Worm (Caenorhabditis elegans) whole organism, young adult: ENCODE results near the gene srx-29.

Experiments
- B0019.2 ChIP-seq: fragments of 200-800 bp; sonication (Bioruptor generic); conservative IDR thresholded peaks from 2 replicates; pipeline ENCODE4 v1.3.6; 2022; ENCODE audit warnings: missing genetic modification reagents, missing genetic modification characterization, missing compliant biosample characterization
- B0035.1 ChIP-seq: sonication (generic microtip); optimal IDR thresholded peaks from 2 replicates; lab custom pipeline; 2016; ENCODE audit warnings: missing genetic modification characterization, mild to moderate bottlenecking, missing compliant biosample characterization, missing genotype, missing genetic modification reagents
- F33H1.4 ChIP-seq: fragments of 200-800 bp; sonication (Bioruptor generic); IDR thresholded peaks from 2 replicates; pipeline ENCODE4 v1.3.6; 2022; ENCODE audit warnings: missing genetic modification reagents, missing genetic modification characterization, missing compliant biosample characterization
- F37B4.10 ChIP-seq: fragments of 200-800 bp; sonication (Bioruptor generic); IDR thresholded peaks from 2 replicates; pipeline ENCODE4 v1.3.6; 2022; ENCODE audit warnings: missing genetic modification characterization, missing compliant biosample characterization
- F49E8.2 ChIP-seq: sonication (generic microtip); optimal IDR thresholded peaks from 3 replicates; lab custom pipeline; 2017; ENCODE audit warnings: missing genetic modification characterization, mild to moderate bottlenecking, missing compliant biosample characterization, antibody characterized with exemption, moderate library complexity; ENCODE audit not compliant: insufficient read depth
- F57C9.4 ChIP-seq: sonication (generic microtip); optimal IDR thresholded peaks from 2 replicates; lab custom pipeline; 2017; ENCODE audit warnings: mild to moderate bottlenecking, missing genetic modification characterization, missing compliant biosample characterization
- K11D2.4 ChIP-seq: fragments of 200-800 bp; sonication (Bioruptor generic); IDR thresholded peaks from 2 replicates; pipeline ENCODE4 v1.3.6; 2022; ENCODE audit warnings: missing genetic modification reagents, missing genetic modification characterization, missing compliant biosample characterization
- Y53F4B.3 ChIP-seq: fragments of 200-800 bp; sonication (Bioruptor generic); IDR thresholded peaks from 2 replicates; pipeline ENCODE4 v1.3.6; 2022; ENCODE audit warnings: missing genetic modification reagents, missing genetic modification characterization, missing compliant biosample characterization
- Y95B8A.8 ChIP-seq: fragments of 200-800 bp; sonication (Bioruptor generic); IDR thresholded peaks from 2 replicates; pipeline ENCODE4 v1.3.6; 2022; ENCODE audit warnings: missing genetic modification reagents, missing genetic modification characterization, missing compliant biosample characterization
- akir-1 ChIP-seq: fragments of 200-800 bp; sonication (Bioruptor generic); optimal IDR thresholded peaks from 2 replicates; lab custom pipeline; 2018; ENCODE audit warnings: mild to moderate bottlenecking, missing genetic modification characterization, moderate library complexity, missing compliant biosample characterization
- aptf-2 ChIP-seq: fragments of 200-800 bp; sonication (Bioruptor generic); conservative IDR thresholded peaks from 2 replicates; pipeline ENCODE4 v1.3.6; 2022; ENCODE audit warnings: missing genetic modification reagents, missing genetic modification characterization, missing compliant biosample characterization
- aptf-3 ChIP-seq: fragments of 200-800 bp; sonication (Bioruptor generic); IDR thresholded peaks from 2 replicates; pipeline ENCODE4 v1.3.6; 2022; ENCODE audit warnings: missing genetic modification characterization, missing compliant biosample characterization
- athp-1 ChIP-seq: sonication (generic microtip); optimal IDR thresholded peaks from 2 replicates; lab custom pipeline; 2017; ENCODE audit warnings: mild to moderate bottlenecking, missing genetic modification characterization, missing compliant biosample characterization
- attf-6 ChIP-seq: fragments of 200-800 bp; sonication (Bioruptor generic); IDR thresholded peaks from 2 replicates; pipeline ENCODE4 v1.3.6; 2022; ENCODE audit warnings: missing genetic modification reagents, missing genetic modification characterization, missing compliant biosample characterization
- cebp-1 ChIP-seq, 2 experiments: fragments of 200-800 bp in 1 of 2; sonication (Bioruptor generic) in 1 of 2; sonication (generic microtip) in 1 of 2; IDR thresholded peaks in 1 of 2; optimal IDR thresholded peaks in 1 of 2; 2 replicates each; pipeline versions ENCODE4 v1.3.6 to Lab custom; 2017 to 2022; ENCODE audit warnings: missing compliant biosample characterization in 2 of 2, missing genetic modification characterization in 2 of 2, mild to moderate bottlenecking in 1 of 2, missing genetic modification reagents in 1 of 2, moderate library complexity in 1 of 2
- ceh-79 ChIP-seq: sonication (generic microtip); optimal IDR thresholded peaks from 2 replicates; lab custom pipeline; 2017; ENCODE audit warnings: mild to moderate bottlenecking, missing genetic modification characterization, missing compliant biosample characterization
- die-1 ChIP-seq: sonication (generic microtip); optimal IDR thresholded peaks from 2 replicates; lab custom pipeline; 2016; ENCODE audit warnings: missing genotype, mild to moderate bottlenecking, missing genetic modification characterization, missing compliant biosample characterization
- him-1 ChIP-seq: sonication (generic microtip); optimal IDR thresholded peaks from 2 replicates; lab custom pipeline; 2016; ENCODE audit warnings: missing genotype, missing genetic modification reagents, missing genetic modification characterization, missing compliant biosample characterization
- lin-26 ChIP-seq: fragments of 200-800 bp; sonication (Bioruptor generic); IDR thresholded peaks from 2 replicates; pipeline ENCODE4 v1.3.6; 2022; ENCODE audit warnings: missing genetic modification reagents, missing genetic modification characterization, missing compliant biosample characterization
- lin-54 ChIP-seq: fragments of 200-800 bp; sonication (Bioruptor generic); optimal IDR thresholded peaks from 2 replicates; lab custom pipeline; 2018; ENCODE audit warnings: mild to moderate bottlenecking, missing genetic modification characterization, missing compliant biosample characterization
- lir-1 ChIP-seq: fragments of 200-800 bp; sonication (Bioruptor generic); conservative IDR thresholded peaks from 2 replicates; pipeline ENCODE4 v1.3.6; 2022; ENCODE audit warnings: missing genetic modification reagents, missing genetic modification characterization, missing compliant biosample characterization
- madf-10 ChIP-seq: sonication (generic microtip); optimal IDR thresholded peaks from 2 replicates; lab custom pipeline; 2016; ENCODE audit warnings: mild to moderate bottlenecking, missing genetic modification characterization, missing compliant biosample characterization
- madf-6 ChIP-seq: fragments of 200-800 bp; sonication (Bioruptor generic); IDR thresholded peaks from 2 replicates; pipeline ENCODE4 v1.3.6; 2022; ENCODE audit warnings: missing genetic modification reagents, missing genetic modification characterization, missing compliant biosample characterization
- nhr-120 ChIP-seq: fragments of 200-800 bp; sonication (Bioruptor generic); IDR thresholded peaks from 2 replicates; pipeline ENCODE4 v1.3.6; 2022; ENCODE audit warnings: missing genetic modification characterization, missing compliant biosample characterization
- nhr-90 ChIP-seq: sonication (generic microtip); optimal IDR thresholded peaks from 2 replicates; lab custom pipeline; 2016; ENCODE audit warnings: missing genotype, mild to moderate bottlenecking, missing genetic modification characterization, missing compliant biosample characterization
- pha-4 ChIP-seq: fragments of 150-350 bp; sonication (generic microtip); optimal IDR thresholded peaks from 2 replicates; lab custom pipeline; 2014; ENCODE audit warnings: missing biosample characterization, missing genetic modification reagents, missing genetic modification characterization
- rcor-1 ChIP-seq: fragments of 200-800 bp; sonication (Bioruptor generic); IDR thresholded peaks from 2 replicates; pipeline ENCODE4 v1.3.6; 2022; ENCODE audit warnings: missing genetic modification reagents, missing genetic modification characterization, missing compliant biosample characterization
- rec-8 ChIP-seq, 2 experiments: sonication (generic microtip); optimal IDR thresholded peaks; 2 replicates each; lab custom pipeline; 2016; ENCODE audit warnings: mild to moderate bottlenecking in 2 of 2, missing genetic modification characterization in 2 of 2, missing genetic modification reagents in 2 of 2, missing genotype in 2 of 2, missing biosample characterization in 1 of 2, missing compliant biosample characterization in 1 of 2, moderate library complexity in 1 of 2
- sea-2 ChIP-seq: fragments of 200-800 bp; sonication (Bioruptor generic); IDR thresholded peaks from 2 replicates; pipeline ENCODE4 v1.3.6; 2022; ENCODE audit warnings: missing genetic modification characterization, missing compliant biosample characterization
- snpc-1.3 ChIP-seq: sonication (generic microtip); optimal IDR thresholded peaks from 2 replicates; lab custom pipeline; 2017; ENCODE audit warnings: missing genetic modification characterization, mild to moderate bottlenecking, missing compliant biosample characterization, antibody characterized with exemption, moderate library complexity, missing genotype, missing genetic modification reagents; ENCODE audit not compliant: insufficient read depth
- snpc-3.4 ChIP-seq: sonication (generic microtip); optimal IDR thresholded peaks from 2 replicates; lab custom pipeline; 2017; ENCODE audit warnings: missing genetic modification characterization, mild to moderate bottlenecking, missing compliant biosample characterization, antibody characterized with exemption, moderate library complexity, missing genotype, missing genetic modification reagents
- snpc-4 ChIP-seq, 5 experiments: fragments of 150-350 bp in 1 of 5; sonication (generic microtip) in 4 of 5; optimal IDR thresholded peaks; 2 replicates each; lab custom pipeline; 2014 to 2018; ENCODE audit warnings: missing genetic modification characterization in 5 of 5, missing biosample characterization in 3 of 5, antibody characterized with exemption in 2 of 5, mild to moderate bottlenecking in 2 of 5, missing compliant biosample characterization in 2 of 5, missing genotype in 2 of 5, moderate library complexity in 2 of 5, missing genetic modification reagents in 1 of 5
- somi-1 ChIP-seq: fragments of 200-800 bp; sonication (Bioruptor generic); optimal IDR thresholded peaks from 2 replicates; lab custom pipeline; 2018; ENCODE audit warnings: mild to moderate bottlenecking, missing genetic modification characterization, missing compliant biosample characterization
- sptf-2 ChIP-seq: fragments of 200-800 bp; sonication (Bioruptor generic); optimal IDR thresholded peaks from 2 replicates; lab custom pipeline; 2018; ENCODE audit warnings: mild to moderate bottlenecking, missing genetic modification characterization, missing compliant biosample characterization
- tbp1 ChIP-seq: fragments of 200-800 bp; sonication (Bioruptor generic); optimal IDR thresholded peaks from 2 replicates; lab custom pipeline; 2018; ENCODE audit warnings: mild to moderate bottlenecking, missing genetic modification characterization, missing compliant biosample characterization
- tbx-9 ChIP-seq: sonication (generic microtip); optimal IDR thresholded peaks from 2 replicates; lab custom pipeline; 2016; ENCODE audit warnings: borderline replicate concordance, missing genetic modification characterization, inconsistent platforms, missing compliant biosample characterization
- xnd-1 ChIP-seq: sonication (generic microtip); optimal IDR thresholded peaks from 2 replicates; lab custom pipeline; 2016; ENCODE audit warnings: missing genotype, missing genetic modification reagents, missing genetic modification characterization, missing compliant biosample characterization
- ztf-25 ChIP-seq: fragments of 200-800 bp; sonication (Bioruptor generic); IDR thresholded peaks from 2 replicates; pipeline ENCODE4 v1.3.6; 2022; ENCODE audit warnings: missing genetic modification reagents, missing genetic modification characterization, missing compliant biosample characterization
- ztf-26 ChIP-seq: sonication (generic microtip); optimal IDR thresholded peaks from 2 replicates; lab custom pipeline; 2017; ENCODE audit warnings: missing genetic modification characterization, missing compliant biosample characterization
- ztf-6 ChIP-seq: fragments of 200-800 bp; sonication (Bioruptor generic); IDR thresholded peaks from 2 replicates; pipeline ENCODE4 v1.3.6; 2022; ENCODE audit warnings: missing genetic modification reagents, missing genetic modification characterization, missing compliant biosample characterization

The srx-29 gene

ce11 chrV:15710401-15710800 lies 12.4 kb upstream of the srx-29 start, which contains the start of gene Y6E2A.1:
TSS of gene Y6E2A.1 (minus strand) at chrV:15710501.
- TF ChIP-seq rec-8 (tag; optimal IDR thresholded peaks at IDR 0.05; lab: Kevin White, UChicago) (no peak), lin-54 (no peak), F49E8.2 (tag; lab: Kevin White, UChicago) (no peak), snpc-3.4 (tag; lab: Kevin White, UChicago) (no peak), him-1 (tag; lab: Kevin White, UChicago) (no peak)

ce11 chrV:15707982-15708381 lies 10.0 kb upstream of the srx-29 start:
- TF ChIP-seq somi-1 (GFP tag; lab: Kevin White, UChicago): peak; percentile 27
- no peak for TF ChIP-seq Y53F4B.3 (GFP tag; lab: Robert Waterston, UW)
- TF ChIP-seq, all 124 proteins: peak for 1

- TF ChIP-seq sea-2 (GFP tag; lab: Robert Waterston, UW): no peak
- no peak for TF ChIP-seq ztf-25 (GFP tag; lab: Robert Waterston, UW)
- TF ChIP-seq F37B4.10: no peak
- no peak for TF ChIP-seq aptf-2 (GFP tag; lab: Robert Waterston, UW)
- TF ChIP-seq die-1: no peak
- TF ChIP-seq snpc-1.3 (tag; lab: Kevin White, UChicago): no peak
- no peak for TF ChIP-seq lir-1
- TF ChIP-seq Y95B8A.8 (GFP tag; lab: Robert Waterston, UW): no peak
- TF ChIP-seq B0035.1 (tag; lab: Kevin White, UChicago): no peak
- TF ChIP-seq, all 124 proteins: peak for 0
Measured at ce11 chrV:15704745-15705144, 6.7 kb upstream of the srx-29 start, which contains the start of gene twk-34. TSS of gene twk-34 (plus strand) at chrV:15704960.

- TF ChIP-seq tbp1 (GFP tag; lab: Kevin White, UChicago): no peak
- no peak for TF ChIP-seq die-1
- TF ChIP-seq sptf-2 (GFP tag; lab: Kevin White, UChicago): no peak
- TF ChIP-seq B0019.2 (GFP tag; lab: Robert Waterston, UW): no peak
- no peak for TF ChIP-seq B0035.1 (tag; lab: Kevin White, UChicago)
- TF ChIP-seq athp-1 (tag; lab: Kevin White, UChicago): no peak
- no peak for TF ChIP-seq ztf-6 (GFP tag; lab: Robert Waterston, UW)
- TF ChIP-seq akir-1 (GFP tag; lab: Kevin White, UChicago): no peak
- no peak for TF ChIP-seq snpc-4 (GFP tag; optimal IDR thresholded peaks at IDR 0.05; lab: Kevin White, UChicago)
- no peak for TF ChIP-seq snpc-4 (tag; optimal IDR thresholded peaks at IDR 0.05; lab: Kevin White, UChicago)
- TF ChIP-seq K11D2.4 (GFP tag; lab: Robert Waterston, UW): no peak
- no peak for TF ChIP-seq cebp-1 (GFP tag; IDR thresholded peaks at IDR 0.05; lab: Robert Waterston, UW)
- no peak for TF ChIP-seq cebp-1 (tag; optimal IDR thresholded peaks at IDR 0.05; lab: Kevin White, UChicago)
Measured at ce11 chrV:15702263-15702662, 4.3 kb upstream of the srx-29 start, which contains the start of gene nhr-53. TSS of gene nhr-53 (minus strand) at chrV:15702363.

- no peak for TF ChIP-seq madf-6
- no peak for TF ChIP-seq madf-10 (tag; lab: Kevin White, UChicago)
- no peak for TF ChIP-seq pha-4 (tag; lab: Kevin White, UChicago)
- TF ChIP-seq snpc-1.3 (tag; lab: Kevin White, UChicago): no peak
- no peak for TF ChIP-seq F33H1.4 (GFP tag; lab: Robert Waterston, UW)
- no peak for TF ChIP-seq B0035.1 (tag; lab: Kevin White, UChicago)
- TF ChIP-seq nhr-120 (GFP tag; lab: Robert Waterston, UW): no peak
- no peak for TF ChIP-seq ztf-26
- no peak for TF ChIP-seq ceh-79
- TF ChIP-seq xnd-1 (tag; lab: Kevin White, UChicago): no peak
- no peak for TF ChIP-seq nhr-90
- TF ChIP-seq attf-6 (GFP tag; lab: Robert Waterston, UW): no peak
- TF ChIP-seq F57C9.4 (tag; lab: Kevin White, UChicago): no peak
- TF ChIP-seq aptf-3 (GFP tag; lab: Robert Waterston, UW): no peak
- TF ChIP-seq rcor-1: no peak
- TF ChIP-seq tbx-9 (tag; lab: Kevin White, UChicago): no peak
- no peak for TF ChIP-seq lin-26 (GFP tag; lab: Robert Waterston, UW)
- TF ChIP-seq Y53F4B.3 (GFP tag; lab: Robert Waterston, UW): no peak
- no peak for TF ChIP-seq somi-1 (GFP tag; lab: Kevin White, UChicago)
- TF ChIP-seq, all 124 proteins: peak for 0
Measured at ce11 chrV:15699799-15700198, 1.8 kb upstream of the srx-29 start, which contains the start of gene nhr-199. TSS of gene nhr-199 (minus strand) at chrV:15699899.
